Fruit fly (Drosophila melanogaster) whole organism, adult: Measurements from ENCODE around the gene CG31542.
A peak's percentile ranks its signal among the peaks of the same experiment; 100 is the strongest.

Source experiments
- CG11617 ChIP-seq: fragments of 200-800 bp; sonication (Bioruptor generic); optimal IDR thresholded peaks from 2 replicates; lab custom pipeline; 2017; ENCODE audit warnings: mild to moderate bottlenecking, missing biosample characterization, missing genetic modification reagents, missing genetic modification characterization
- CG12768 ChIP-seq: fragments of 200-800 bp; sonication (Bioruptor generic); optimal IDR thresholded peaks from 2 replicates; lab custom pipeline; 2017; ENCODE audit warnings: missing biosample characterization, missing genetic modification characterization, mild to moderate bottlenecking, moderate library complexity, missing genetic modification reagents
- CG14711 ChIP-seq: fragments of 200-800 bp; sonication (Bioruptor generic); optimal IDR thresholded peaks from 2 replicates; lab custom pipeline; 2018; ENCODE audit warnings: missing biosample characterization, mild to moderate bottlenecking, missing genetic modification characterization, moderate library complexity
- CG1620 ChIP-seq: fragments of 200-800 bp; sonication (Bioruptor generic); optimal IDR thresholded peaks from 2 replicates; lab custom pipeline; 2016; ENCODE audit warnings: missing biosample characterization, missing genetic modification characterization
- CG33017 ChIP-seq: fragments of 200-800 bp; sonication (Bioruptor generic); optimal IDR thresholded peaks from 2 replicates; lab custom pipeline; 2018; ENCODE audit warnings: missing biosample characterization, mild to moderate bottlenecking, missing genetic modification characterization, moderate library complexity
- CG5204 ChIP-seq: fragments of 200-800 bp; sonication (Bioruptor generic); optimal IDR thresholded peaks from 2 replicates; lab custom pipeline; 2016; ENCODE audit warnings: missing biosample characterization, missing genetic modification characterization
- CG7045 ChIP-seq: fragments of 200-800 bp; sonication (Bioruptor generic); optimal IDR thresholded peaks from 2 replicates; lab custom pipeline; 2017; ENCODE audit warnings: missing biosample characterization, mild to moderate bottlenecking, missing genetic modification characterization
- CG7101 ChIP-seq: fragments of 200-800 bp; sonication (Bioruptor generic); optimal IDR thresholded peaks from 2 replicates; lab custom pipeline; 2018; ENCODE audit warnings: missing biosample characterization, mild to moderate bottlenecking, missing genetic modification characterization, moderate library complexity
- Clk ChIP-seq: fragments of 200-800 bp; sonication (Bioruptor generic); optimal IDR thresholded peaks from 2 replicates; lab custom pipeline; 2017; ENCODE audit warnings: missing biosample characterization, missing genetic modification characterization
- Crg-1 ChIP-seq: fragments of 200-800 bp; sonication (Bioruptor generic); optimal IDR thresholded peaks from 2 replicates; lab custom pipeline; 2016; ENCODE audit warnings: missing biosample characterization, missing genetic modification characterization
- Hr96 ChIP-seq: fragments of 200-800 bp; sonication (Bioruptor generic); optimal IDR thresholded peaks from 2 replicates; lab custom pipeline; 2016; ENCODE audit warnings: missing biosample characterization, missing genetic modification characterization
- Mnt ChIP-seq: fragments of 200-800 bp; sonication (Bioruptor generic); optimal IDR thresholded peaks from 2 replicates; lab custom pipeline; 2016; ENCODE audit warnings: missing biosample characterization, mild to moderate bottlenecking, missing genetic modification characterization
- bab1 ChIP-seq: fragments of 200-800 bp; sonication (Bioruptor generic); optimal IDR thresholded peaks from 3 replicates; lab custom pipeline; 2019; ENCODE audit warnings: missing biosample characterization, mild to moderate bottlenecking, missing genetic modification characterization, moderate library complexity
- cic ChIP-seq: fragments of 200-800 bp; sonication (Bioruptor generic); optimal IDR thresholded peaks from 2 replicates; lab custom pipeline; 2017; ENCODE audit warnings: missing biosample characterization, mild to moderate bottlenecking, missing genetic modification characterization, moderate library complexity
- cnc ChIP-seq, 2 experiments: fragments of >200 bp; optimal IDR thresholded peaks; 2 replicates each; lab custom pipeline; 2017
- kay ChIP-seq: fragments of 200-800 bp; sonication (Bioruptor generic); peaks from one replicate; lab custom pipeline; 2016; ENCODE audit warnings: missing biosample characterization, missing genetic modification characterization, borderline replicate concordance
- ovo ChIP-seq: fragments of 200-800 bp; sonication (Bioruptor generic); optimal IDR thresholded peaks from 2 replicates; lab custom pipeline; 2016; ENCODE audit warnings: missing biosample characterization, missing genetic modification characterization
- pad ChIP-seq: fragments of 200-800 bp; sonication (Bioruptor generic); optimal IDR thresholded peaks from 3 replicates; lab custom pipeline; 2017; ENCODE audit warnings: missing biosample characterization, missing genetic modification characterization, mild to moderate bottlenecking, moderate library complexity, missing genetic modification reagents
- tj ChIP-seq: fragments of 200-800 bp; sonication (Bioruptor generic); optimal IDR thresholded peaks from 3 replicates; lab custom pipeline; 2017; ENCODE audit warnings: missing biosample characterization, mild to moderate bottlenecking, missing genetic modification characterization, moderate library complexity
- toe ChIP-seq: fragments of 200-800 bp; sonication (Bioruptor generic); optimal IDR thresholded peaks from 2 replicates; lab custom pipeline; 2016; ENCODE audit warnings: missing biosample characterization, missing genetic modification characterization

Gene CG31542

dm6 chr3R:5371563-5371962, 2.2 kb downstream of the CG31542 start, which contains the start of gene Polr2F:
Polr2F (plus strand) TSS chr3R:5371795.
- TF ChIP-seq Hr96 (GFP tag; lab: Kevin White, UChicago), result peak; percentile 81
- peak; percentile 85 for TF ChIP-seq ovo
- no peak for TF ChIP-seq cnc (optimal IDR thresholded peaks at IDR 0.05; lab: Kevin White, UChicago)
- TF ChIP-seq CG12768 (GFP tag; lab: Kevin White, UChicago), result peak; percentile 81
- TF ChIP-seq Crg-1, result peak; percentile 91
- TF ChIP-seq Mnt (GFP tag; lab: Kevin White, UChicago), result peak; percentile 97
- TF ChIP-seq CG5204, result peak; percentile 83
- peak; percentile 93 for TF ChIP-seq CG1620 (GFP tag; lab: Kevin White, UChicago)
- peak; percentile 68 for TF ChIP-seq CG14711 (tag; lab: Kevin White, UChicago)
- TF ChIP-seq CG7101, result peak; percentile 87
- peak; percentile 72 for TF ChIP-seq bab1 (GFP tag; lab: Kevin White, UChicago)
- TF ChIP-seq CG7045 (GFP tag; lab: Kevin White, UChicago), result peak; percentile 69
- TF ChIP-seq cic (GFP tag; lab: Kevin White, UChicago), result peak; percentile 67
- TF ChIP-seq toe, result peak; percentile 85
- no peak for TF ChIP-seq kay (GFP tag; lab: Kevin White, UChicago)
- peak; percentile 76 for TF ChIP-seq Clk
- peak; percentile 80 for TF ChIP-seq pad (GFP tag; lab: Kevin White, UChicago)
- TF ChIP-seq CG11617 (GFP tag; lab: Kevin White, UChicago), result peak; percentile 66
- peak; percentile 50 for TF ChIP-seq tj (GFP tag; lab: Kevin White, UChicago)
- TF ChIP-seq CG33017, result peak; percentile 57

dm6 chr3R:5374720-5375119, 5.4 kb downstream of the CG31542 start, which contains the start of the genes hd and CG14667:
hd (minus strand) TSS chr3R:5374962.
CG14667 (plus strand) TSS chr3R:5375022.
- no peak for TF ChIP-seq CG7101
- TF ChIP-seq CG11617 (GFP tag; lab: Kevin White, UChicago), result no peak
- TF ChIP-seq bab1 (GFP tag; lab: Kevin White, UChicago), result no peak
- no peak for TF ChIP-seq tj (GFP tag; lab: Kevin White, UChicago)
- TF ChIP-seq ovo, result no peak
- no peak for TF ChIP-seq Clk
- TF ChIP-seq cnc (optimal IDR thresholded peaks at IDR 0.05; lab: Kevin White, UChicago), result no peak
- TF ChIP-seq Crg-1, result no peak
- TF ChIP-seq CG33017, result no peak
- TF ChIP-seq Mnt (GFP tag; lab: Kevin White, UChicago), result peak; percentile 14
- no peak for TF ChIP-seq CG14711 (tag; lab: Kevin White, UChicago)
- TF ChIP-seq cic (GFP tag; lab: Kevin White, UChicago), result no peak
- peak; percentile 50 for TF ChIP-seq toe

- TF ChIP-seq kay (GFP tag; lab: Kevin White, UChicago) (no peak), CG7101 (no peak)
These were observed 7.3 kb downstream of the CG31542 start, which contains the start of gene 7B2 for dm6 chr3R:5376612-5377011. 7B2 (plus strand) TSS chr3R:5376780.

- TF ChIP-seq CG5204 (no peak), CG7101 (no peak), cnc (optimal IDR thresholded peaks at IDR 0.05; lab: Kevin White, UChicago) (no peak)
These were observed 16.4 kb downstream of the CG31542 start for dm6 chr3R:5385761-5386160.

dm6 chr3R:5387564-5387963, 18.2 kb downstream of the CG31542 start, which contains the start of gene CG14668:
CG14668 (minus strand) TSS chr3R:5387664.
- TF ChIP-seq cnc (optimal IDR thresholded peaks at IDR 0.05; lab: Kevin White, UChicago) (no peak), CG12768 (GFP tag; lab: Kevin White, UChicago) (no peak), CG7101 (no peak), tj (GFP tag; lab: Kevin White, UChicago) (no peak), CG14711 (tag; lab: Kevin White, UChicago) (no peak), pad (GFP tag; lab: Kevin White, UChicago) (no peak), Crg-1 (no peak), toe (no peak), CG1620 (GFP tag; lab: Kevin White, UChicago) (no peak), CG11617 (GFP tag; lab: Kevin White, UChicago) (no peak), Mnt (GFP tag; lab: Kevin White, UChicago) (no peak), cic (GFP tag; lab: Kevin White, UChicago) (no peak)

dm6 chr3R:5387996-5388395, 18.7 kb downstream of the CG31542 start:
- no peak for TF ChIP-seq Hr96 (GFP tag; lab: Kevin White, UChicago)
- TF ChIP-seq kay (GFP tag; lab: Kevin White, UChicago), result no peak
- TF ChIP-seq CG14711 (tag; lab: Kevin White, UChicago), result no peak
- TF ChIP-seq CG1620 (GFP tag; lab: Kevin White, UChicago), result no peak
- no peak for TF ChIP-seq Crg-1
- TF ChIP-seq ovo, result no peak
- no peak for TF ChIP-seq cnc (optimal IDR thresholded peaks at IDR 0.05; lab: Kevin White, UChicago)
- no peak for TF ChIP-seq CG7101
- TF ChIP-seq CG7045 (GFP tag; lab: Kevin White, UChicago), result no peak

dm6 chr3R:5389034-5389433, 19.7 kb downstream of the CG31542 start:
- TF ChIP-seq CG14711 (tag; lab: Kevin White, UChicago), result no peak

- TF ChIP-seq CG33017, result no peak
- TF ChIP-seq cic (GFP tag; lab: Kevin White, UChicago), result no peak
- no peak for TF ChIP-seq Hr96 (GFP tag; lab: Kevin White, UChicago)
These were observed 20.1 kb downstream of the CG31542 start for dm6 chr3R:5389435-5389834.
